Fruit fly (Drosophila melanogaster) whole organism, adult: Measurements from ENCODE around the gene spas.

Source experiments
- CG14711 ChIP-seq: fragments of 200-800 bp; sonication (Bioruptor generic); optimal IDR thresholded peaks from 2 replicates; lab custom pipeline; 2018; ENCODE audit warnings: missing biosample characterization, mild to moderate bottlenecking, missing genetic modification characterization, moderate library complexity
- CG1620 ChIP-seq: fragments of 200-800 bp; sonication (Bioruptor generic); optimal IDR thresholded peaks from 2 replicates; lab custom pipeline; 2016; ENCODE audit warnings: missing biosample characterization, missing genetic modification characterization
- CG33017 ChIP-seq: fragments of 200-800 bp; sonication (Bioruptor generic); optimal IDR thresholded peaks from 2 replicates; lab custom pipeline; 2018; ENCODE audit warnings: missing biosample characterization, mild to moderate bottlenecking, missing genetic modification characterization, moderate library complexity
- CG5204 ChIP-seq: fragments of 200-800 bp; sonication (Bioruptor generic); optimal IDR thresholded peaks from 2 replicates; lab custom pipeline; 2016; ENCODE audit warnings: missing biosample characterization, missing genetic modification characterization
- Hr96 ChIP-seq: fragments of 200-800 bp; sonication (Bioruptor generic); optimal IDR thresholded peaks from 2 replicates; lab custom pipeline; 2016; ENCODE audit warnings: missing biosample characterization, missing genetic modification characterization
- cic ChIP-seq: fragments of 200-800 bp; sonication (Bioruptor generic); optimal IDR thresholded peaks from 2 replicates; lab custom pipeline; 2017; ENCODE audit warnings: missing biosample characterization, mild to moderate bottlenecking, missing genetic modification characterization, moderate library complexity
- cnc ChIP-seq, 2 experiments: fragments of >200 bp; optimal IDR thresholded peaks; 2 replicates each; lab custom pipeline; 2017
- kay ChIP-seq: fragments of 200-800 bp; sonication (Bioruptor generic); peaks from one replicate; lab custom pipeline; 2016; ENCODE audit warnings: missing biosample characterization, missing genetic modification characterization, borderline replicate concordance
- toe ChIP-seq: fragments of 200-800 bp; sonication (Bioruptor generic); optimal IDR thresholded peaks from 2 replicates; lab custom pipeline; 2016; ENCODE audit warnings: missing biosample characterization, missing genetic modification characterization

- TF ChIP-seq kay (GFP tag; lab: Kevin White, UChicago) (no peak), CG33017 (tag; lab: Kevin White, UChicago) (no peak), CG1620 (GFP tag; lab: Kevin White, UChicago) (no peak), CG14711 (no peak), CG5204 (GFP tag; lab: Kevin White, UChicago) (no peak), cnc (optimal IDR thresholded peaks at IDR 0.05; lab: Kevin White, UChicago) (no peak), toe (GFP tag; lab: Kevin White, UChicago) (no peak), cic (no peak), Hr96 (GFP tag; lab: Kevin White, UChicago) (no peak)
Measured at dm6 chr3R:24091653-24092052, 53.6 kb downstream of the spas start.
